Fruit fly (Drosophila melanogaster): ENCODE results near the gene path.

DNA sequence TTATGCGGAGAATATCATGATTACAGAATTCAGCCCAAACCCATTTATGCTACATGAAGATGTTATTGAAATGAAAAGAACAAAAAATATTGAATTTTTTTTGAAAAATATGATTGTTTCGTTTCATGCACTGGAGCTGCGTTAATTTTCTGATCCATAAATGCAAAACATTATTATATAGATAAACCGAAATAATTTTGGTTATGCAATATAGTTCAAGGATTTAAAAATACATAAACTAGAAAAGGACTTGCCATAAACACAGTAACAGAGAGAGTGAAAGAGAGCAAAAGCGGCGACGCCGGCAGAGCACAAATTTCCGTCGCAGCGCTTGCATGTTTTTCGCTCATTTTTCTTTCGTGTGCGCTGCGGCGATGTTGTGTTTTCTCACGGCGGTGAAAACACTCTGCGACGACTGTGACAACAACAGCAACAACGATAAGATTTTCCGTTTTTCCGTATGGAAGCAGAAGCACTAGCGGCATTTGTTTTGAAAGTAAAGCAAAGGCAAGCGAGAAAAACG is 42.8 kb downstream of the path start:
- TF ChIP-seq pan (optimal IDR thresholded peaks at IDR 0.05) (no peak), CG8478 (optimal IDR thresholded peaks at IDR 0.05) (no peak), usp (GFP tag; optimal IDR thresholded peaks at IDR 0.05) (no peak), psq (optimal IDR thresholded peaks at IDR 0.05) (no peak), Dll (optimal IDR thresholded peaks at IDR 0.05) (peak; percentile 41)
